Worm (Caenorhabditis elegans): Measurements from ENCODE around the gene Y67D8C.7.

Gene Y67D8C.7

ce11 chrIV:3025874-3026609, 40.7 kb downstream of the Y67D8C.7 start (continued):
- no peak for TF ChIP-seq grh-1 (GFP tag; IDR thresholded peaks at IDR 0.05)
- no peak for TF ChIP-seq unc-86 (tag; optimal IDR thresholded peaks at IDR 0.05)
- TF ChIP-seq tbx-2 (tag; optimal IDR thresholded peaks at IDR 0.05) = no peak
- no peak for TF ChIP-seq skn-1 (tag; optimal IDR thresholded peaks at IDR 0.05)
- TF ChIP-seq ceh-8 (GFP tag; optimal IDR thresholded peaks at IDR 0.05) = no peak
- no peak for TF ChIP-seq F16B12.6 (tag; optimal IDR thresholded peaks at IDR 0.05)
- TF ChIP-seq hlh-4 (tag; optimal IDR thresholded peaks at IDR 0.05) = no peak
- TF ChIP-seq nhr-76 (tag; optimal IDR thresholded peaks at IDR 0.05) = no peak
- no peak for TF ChIP-seq nhr-11 (tag; optimal IDR thresholded peaks at IDR 0.05)
- peak; percentile 97 for TF ChIP-seq mef-2 (tag; optimal IDR thresholded peaks at IDR 0.05)
- no peak for TF ChIP-seq hpl-2 (GFP tag; optimal IDR thresholded peaks at IDR 0.05)
- peak; percentile 84 for TF ChIP-seq nhr-71 (tag; optimal IDR thresholded peaks at IDR 0.05)
- no peak for TF ChIP-seq hlh-17 (GFP tag; optimal IDR thresholded peaks at IDR 0.05; ENCODE audit: borderline replicate concordance)
- TF ChIP-seq lin-14 (GFP tag; optimal IDR thresholded peaks at IDR 0.05) = peak; percentile 45
- TF ChIP-seq fkh-4 (tag; optimal IDR thresholded peaks at IDR 0.05; ENCODE audit: borderline replicate concordance) = no peak
- TF ChIP-seq nhr-47 (tag; optimal IDR thresholded peaks at IDR 0.05) = no peak
- TF ChIP-seq mdl-1 (tag; optimal IDR thresholded peaks at IDR 0.05) = peak in 1 of 2 experiments; percentile 44
- TF ChIP-seq fkh-10 (GFP tag; optimal IDR thresholded peaks at IDR 0.05) = no peak

DNA sequence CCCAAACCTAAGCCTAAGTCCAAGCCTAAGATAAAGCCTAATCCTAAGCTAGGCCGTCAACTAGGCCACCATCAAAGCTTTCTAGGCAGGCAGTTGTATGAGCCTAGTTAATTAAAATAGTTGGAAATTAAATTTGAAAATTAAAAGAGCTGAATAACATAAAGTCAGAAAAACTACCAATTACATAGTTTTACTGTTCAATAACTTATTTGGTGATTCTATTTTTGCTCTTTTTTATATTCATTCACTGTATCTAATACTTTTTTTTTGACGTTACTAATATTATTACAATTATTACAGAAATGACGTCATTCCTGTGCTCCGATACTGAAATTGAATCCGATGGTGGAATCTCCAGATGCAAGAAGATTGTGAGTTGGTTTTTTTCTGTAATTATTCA, 47.3 kb downstream of the Y67D8C.7 start, which contains the start of gene lin-22:
TSS of gene lin-22 (plus strand) at position 301 of the 400 bp plus-strand sequence.
- TF ChIP-seq alr-1 (tag; optimal IDR thresholded peaks at IDR 0.05; ENCODE audit: borderline replicate concordance) (no peak), rnt-1 (tag; optimal IDR thresholded peaks at IDR 0.05) (no peak), unc-86 (tag; optimal IDR thresholded peaks at IDR 0.05) (no peak), mdl-1 (tag; optimal IDR thresholded peaks at IDR 0.05) (no peak), blmp-1 (tag; optimal IDR thresholded peaks at IDR 0.05) (no peak), lin-35 (GFP tag; optimal IDR thresholded peaks at IDR 0.05) (no peak), egl-13 (tag; optimal IDR thresholded peaks at IDR 0.05) (no peak), elt-2 (tag; optimal IDR thresholded peaks at IDR 0.05) (no peak), hlh-4 (tag; optimal IDR thresholded peaks at IDR 0.05) (no peak), sox-4 (tag; optimal IDR thresholded peaks at IDR 0.05) (no peak), lir-3 (tag; optimal IDR thresholded peaks at IDR 0.05; ENCODE audit: poor library complexity) (no peak), lin-39 (tag; optimal IDR thresholded peaks at IDR 0.05) (no peak), jun-1 (tag; optimal IDR thresholded peaks at IDR 0.05) (no peak), vab-15 (tag; optimal IDR thresholded peaks at IDR 0.05) (no peak), ceh-82 (tag; optimal IDR thresholded peaks at IDR 0.05) (no peak), pax-3 (tag; optimal IDR thresholded peaks at IDR 0.05) (no peak), ama-1 (optimal IDR thresholded peaks at IDR 0.05) (no peak), C34B4.2 (tag; optimal IDR thresholded peaks at IDR 0.05) (no peak), aly-2 (tag; optimal IDR thresholded peaks at IDR 0.05) (no peak)

ce11 chrIV:3018588-3018987, 48.1 kb downstream of the Y67D8C.7 start:
- TF ChIP-seq lir-3 (tag; optimal IDR thresholded peaks at IDR 0.05; ENCODE audit: poor library complexity) = no peak
- peak in 1 of 2 experiments; percentile 68 for TF ChIP-seq lsy-2 (tag; optimal IDR thresholded peaks at IDR 0.05)
- no peak for TF ChIP-seq aha-1 (tag; optimal IDR thresholded peaks at IDR 0.05)
- no peak for TF ChIP-seq irx-1 (tag; optimal IDR thresholded peaks at IDR 0.05)
- TF ChIP-seq ceh-82 (tag; optimal IDR thresholded peaks at IDR 0.05) = no peak

All from whole organism, L1 larva.